Fruit fly (Drosophila melanogaster) whole organism, wandering third instar larva: Measurements from ENCODE around the gene CG5521.

Experiments used
- Abd-B ChIP-seq: fragments of >200 bp; optimal IDR thresholded peaks from 2 replicates; lab custom pipeline; 2017; ENCODE audit warnings: missing biosample characterization, missing genetic modification characterization
- CG32264 ChIP-seq: fragments of 200-800 bp; sonication (Bioruptor generic); optimal IDR thresholded peaks from 2 replicates; lab custom pipeline; 2016; ENCODE audit warnings: missing biosample characterization, missing genetic modification characterization
- CG9705 ChIP-seq: fragments of 200-800 bp; sonication (Bioruptor generic); optimal IDR thresholded peaks from 2 replicates; lab custom pipeline; 2018; ENCODE audit warnings: missing biosample characterization, mild to moderate bottlenecking, missing genetic modification characterization
- CrebA ChIP-seq: fragments of 200-800 bp; sonication (Bioruptor generic); optimal IDR thresholded peaks from 2 replicates; lab custom pipeline; 2016; ENCODE audit warnings: missing biosample characterization, mild to moderate bottlenecking, missing genetic modification characterization, borderline replicate concordance
- Dif ChIP-seq: fragments of 200-275, 200-300 bp; sonication (Bioruptor generic); optimal IDR thresholded peaks from 2 replicates; lab custom pipeline; 2018; ENCODE audit warnings: missing biosample characterization, missing genetic modification characterization; ENCODE audit not compliant: partially characterized antibody
- HLH106 ChIP-seq: fragments of 200-800 bp; optimal IDR thresholded peaks from 3 replicates; lab custom pipeline; 2019; ENCODE audit warnings: missing biosample characterization, mild to moderate bottlenecking, missing genetic modification characterization, moderate library complexity
- Hnf4 ChIP-seq: fragments of 200-800 bp; sonication (Bioruptor generic); optimal IDR thresholded peaks from 2 replicates; lab custom pipeline; 2016; ENCODE audit warnings: missing biosample characterization, mild to moderate bottlenecking, missing genetic modification characterization
- Hr78 ChIP-seq: fragments of >200 bp; optimal IDR thresholded peaks from 2 replicates; lab custom pipeline; 2017; ENCODE audit warnings: missing biosample characterization, missing genetic modification characterization
- Hr83 ChIP-seq: fragments of 200-300 bp; sonication (Bioruptor generic); optimal IDR thresholded peaks from 2 replicates; lab custom pipeline; 2016; ENCODE audit warnings: missing biosample characterization, mild to moderate bottlenecking, missing genetic modification characterization, moderate library complexity; ENCODE audit not compliant: poor library complexity, severe bottlenecking
- Jra ChIP-seq: sonication (Bioruptor generic); optimal IDR thresholded peaks from 2 replicates; lab custom pipeline; 2016; ENCODE audit warnings: missing biosample characterization, missing genetic modification characterization
- Myc ChIP-seq: fragments of >200 bp; optimal IDR thresholded peaks from 2 replicates; lab custom pipeline; 2017
- N ChIP-seq: fragments of >200 bp; optimal IDR thresholded peaks from 2 replicates; lab custom pipeline; 2018; ENCODE audit warnings: missing biosample characterization, missing external identifiers, missing genetic modification characterization
- OdsH ChIP-seq: fragments of 200-800 bp; sonication (Bioruptor generic); optimal IDR thresholded peaks from 2 replicates; lab custom pipeline; 2016; ENCODE audit warnings: missing biosample characterization, mild to moderate bottlenecking, missing genetic modification characterization
- Rel ChIP-seq, 2 experiments: fragments of 200-800 bp; sonication (Bioruptor generic) in 1 of 2; optimal IDR thresholded peaks; 2 replicates in 1 of 2; 3 replicates in 1 of 2; lab custom pipeline; 2016 to 2019; ENCODE audit warnings: mild to moderate bottlenecking in 2 of 2, missing biosample characterization in 2 of 2, missing genetic modification characterization in 2 of 2, moderate library complexity in 1 of 2
- Vsx2 ChIP-seq: fragments of 200-300, 225-300 bp; sonication (Bioruptor generic); optimal IDR thresholded peaks from 2 replicates; lab custom pipeline; 2018; ENCODE audit warnings: missing biosample characterization, missing genetic modification characterization; ENCODE audit not compliant: partially characterized antibody
- br ChIP-seq: fragments of 200-800 bp; sonication (Bioruptor generic); optimal IDR thresholded peaks from 2 replicates; lab custom pipeline; 2016; ENCODE audit warnings: missing biosample characterization, missing genetic modification characterization
- brk ChIP-seq: fragments of 200-800 bp; sonication (Bioruptor generic); optimal IDR thresholded peaks from 2 replicates; lab custom pipeline; 2016; ENCODE audit warnings: missing biosample characterization, mild to moderate bottlenecking, missing genetic modification characterization
- dl ChIP-seq, 2 experiments: fragments of 175-275, 200-275 bp in 1 of 2; fragments of 200-275 bp in 1 of 2; sonication (Bioruptor generic); optimal IDR thresholded peaks; lab custom pipeline; 2018; ENCODE audit warnings: mild to moderate bottlenecking in 2 of 2, missing biosample characterization in 2 of 2, missing genetic modification characterization in 2 of 2, moderate library complexity in 2 of 2; ENCODE audit not compliant: partially characterized antibody in 2 of 2, insufficient read depth in 1 of 2
- dmrt93B ChIP-seq: fragments of 200-800 bp; sonication (Bioruptor generic); optimal IDR thresholded peaks from 2 replicates; lab custom pipeline; 2018; ENCODE audit warnings: missing biosample characterization, mild to moderate bottlenecking, missing genetic modification characterization
- dsf ChIP-seq: sonication (Bioruptor generic); optimal IDR thresholded peaks from 2 replicates; lab custom pipeline; 2016; ENCODE audit warnings: missing biosample characterization, missing genetic modification characterization, borderline replicate concordance
- ey ChIP-seq: fragments of 200-800 bp; sonication (Bioruptor generic); optimal IDR thresholded peaks from 2 replicates; lab custom pipeline; 2016; ENCODE audit warnings: missing biosample characterization, missing genetic modification characterization
- h ChIP-seq: fragments of 200-800 bp; sonication (Bioruptor generic); optimal IDR thresholded peaks from 3 replicates; lab custom pipeline; 2016; ENCODE audit warnings: missing biosample characterization, mild to moderate bottlenecking, missing genetic modification characterization
- lola ChIP-seq: fragments of >200 bp; optimal IDR thresholded peaks from 2 replicates; lab custom pipeline; 2017; ENCODE audit warnings: missing biosample characterization, missing genetic modification characterization
- psq ChIP-seq: fragments of 200-800 bp; sonication (Bioruptor generic); optimal IDR thresholded peaks from 3 replicates; lab custom pipeline; 2017; ENCODE audit warnings: missing biosample characterization, mild to moderate bottlenecking, missing genetic modification characterization, moderate library complexity
- rgr ChIP-seq: fragments of 200-800 bp; sonication (Bioruptor generic); optimal IDR thresholded peaks from 3 replicates; lab custom pipeline; 2016; ENCODE audit warnings: missing biosample characterization, mild to moderate bottlenecking, missing genetic modification characterization
- sage ChIP-seq: fragments of 200-800 bp; sonication (Bioruptor generic); optimal IDR thresholded peaks from 2 replicates; lab custom pipeline; 2016; ENCODE audit warnings: missing biosample characterization, mild to moderate bottlenecking, missing genetic modification characterization
- sv ChIP-seq: fragments of 200-800 bp; sonication (Bioruptor generic); optimal IDR thresholded peaks from 3 replicates; lab custom pipeline; 2016; ENCODE audit warnings: missing biosample characterization, missing genetic modification characterization
- tai ChIP-seq: sonication (Bioruptor generic); optimal IDR thresholded peaks from 2 replicates; lab custom pipeline; 2016; ENCODE audit warnings: missing biosample characterization, missing genetic modification characterization
- usp ChIP-seq: fragments of >200 bp; optimal IDR thresholded peaks from 2 replicates; lab custom pipeline; 2017; ENCODE audit warnings: missing biosample characterization, missing genetic modification characterization

The CG5521 gene

dm6 chr3R:26933885-26934284 is 32.8 kb upstream of the CG5521 start:
- TF ChIP-seq h (GFP tag; lab: Kevin White, UChicago) = no peak
- TF ChIP-seq Hr83 (GFP tag; lab: Kevin White, UChicago) = no peak
- TF ChIP-seq brk (GFP tag; lab: Kevin White, UChicago) = no peak

DNA sequence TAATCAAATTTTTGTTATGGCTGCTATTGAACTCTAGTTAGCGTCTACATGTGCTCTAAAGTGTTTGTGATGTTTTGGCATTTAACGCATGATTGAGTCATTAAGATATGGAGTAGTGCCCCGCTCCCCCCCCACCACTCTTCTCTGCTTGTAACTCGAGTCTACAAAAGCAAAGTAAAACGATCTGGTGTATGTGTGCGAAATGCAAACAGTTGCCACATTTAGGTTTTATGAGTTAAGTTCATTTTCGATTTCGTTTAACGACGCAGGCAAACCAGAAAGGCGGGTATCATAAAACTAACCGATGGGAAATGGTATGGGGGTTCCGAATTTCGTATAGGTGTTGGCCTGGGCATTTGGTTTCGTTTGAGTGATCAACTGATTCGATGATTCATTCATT is 32.2 kb upstream of the CG5521 start:
- TF ChIP-seq Abd-B (no peak), CG9705 (no peak), dsf (GFP tag; lab: Kevin White, UChicago) (no peak), OdsH (GFP tag; lab: Kevin White, UChicago) (no peak), tai (no peak), Hr78 (GFP tag; lab: Kevin White, UChicago) (no peak), psq (no peak), h (GFP tag; lab: Kevin White, UChicago) (no peak), usp (no peak), HLH106 (no peak), CG32264 (GFP tag; lab: Kevin White, UChicago) (no peak)

DNA sequence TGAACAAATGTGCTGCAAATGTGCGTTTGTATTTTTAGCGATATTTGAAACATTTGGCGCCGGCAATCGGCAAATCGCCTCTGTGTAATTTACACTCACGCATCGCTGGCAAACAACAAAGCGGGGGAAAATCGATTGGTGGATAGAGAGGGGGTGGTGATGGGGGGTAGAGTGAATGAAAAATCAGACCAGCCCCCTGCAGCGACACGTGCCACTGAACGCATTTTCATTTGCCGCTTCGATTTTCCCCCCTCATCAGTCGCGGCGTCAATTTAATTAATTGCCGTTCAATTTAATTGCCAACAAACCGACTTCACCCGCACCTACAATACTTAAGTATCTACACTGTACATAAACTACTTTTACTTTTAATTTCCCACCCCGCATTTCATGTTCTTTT is 31.3 kb upstream of the CG5521 start:
- TF ChIP-seq CrebA (no peak), brk (GFP tag; lab: Kevin White, UChicago) (no peak), Vsx2 (GFP tag; lab: Kevin White, UChicago) (no peak), usp (no peak)

DNA sequence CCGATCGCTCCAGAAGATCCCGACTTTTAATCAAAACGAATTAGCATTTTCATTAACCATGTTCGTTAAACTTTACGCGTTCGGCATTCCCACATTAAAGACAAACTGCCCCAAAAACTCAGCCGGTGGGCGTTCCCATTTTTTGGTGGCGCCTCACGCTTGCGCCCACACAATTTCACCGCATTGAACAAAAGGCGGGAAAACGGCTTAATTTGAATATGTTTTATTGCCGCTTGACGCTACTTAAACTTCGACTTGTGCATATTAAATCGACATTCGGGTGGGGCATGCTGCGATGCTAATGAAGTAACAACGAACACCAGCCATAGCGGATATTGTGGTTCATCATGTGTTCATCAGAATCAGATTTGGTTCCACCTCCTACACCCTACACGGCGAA is 30.2 kb upstream of the CG5521 start:
- TF ChIP-seq Jra (no peak), dl (GFP tag; optimal IDR thresholded peaks at IDR 0.05; lab: Kevin White, UChicago; ENCODE audit: insufficient read depth in 1 of 2, partially characterized antibody in 2 of 2) (no peak), rgr (GFP tag; lab: Kevin White, UChicago) (no peak), sv (no peak), Myc (no peak), Hnf4 (GFP tag; lab: Kevin White, UChicago) (no peak)

DNA sequence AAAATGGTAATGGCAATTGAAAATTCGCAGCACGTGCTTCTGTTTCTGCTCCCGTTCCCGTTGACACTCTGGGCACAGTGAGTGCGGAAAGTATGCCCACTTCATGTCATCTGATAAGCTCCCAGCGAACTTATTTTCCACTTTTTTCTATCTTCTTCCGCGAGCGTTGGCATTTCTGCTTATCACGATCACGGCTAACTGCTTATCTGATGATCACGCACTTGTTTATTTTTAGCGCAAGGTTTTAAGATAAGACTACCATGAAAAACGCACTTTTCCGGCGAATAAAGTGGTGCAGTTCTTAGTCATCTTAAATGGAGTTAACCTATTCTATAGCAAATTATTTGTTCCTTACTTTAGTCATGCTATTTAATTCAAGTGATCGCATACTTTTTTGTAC is 29.3 kb upstream of the CG5521 start:
- peak; percentile 14 for TF ChIP-seq dmrt93B
- no peak for TF ChIP-seq N (GFP tag; lab: Kevin White, UChicago)
- peak; percentile 24 for TF ChIP-seq HLH106
- TF ChIP-seq ey (GFP tag; lab: Kevin White, UChicago) = peak; percentile 40

DNA sequence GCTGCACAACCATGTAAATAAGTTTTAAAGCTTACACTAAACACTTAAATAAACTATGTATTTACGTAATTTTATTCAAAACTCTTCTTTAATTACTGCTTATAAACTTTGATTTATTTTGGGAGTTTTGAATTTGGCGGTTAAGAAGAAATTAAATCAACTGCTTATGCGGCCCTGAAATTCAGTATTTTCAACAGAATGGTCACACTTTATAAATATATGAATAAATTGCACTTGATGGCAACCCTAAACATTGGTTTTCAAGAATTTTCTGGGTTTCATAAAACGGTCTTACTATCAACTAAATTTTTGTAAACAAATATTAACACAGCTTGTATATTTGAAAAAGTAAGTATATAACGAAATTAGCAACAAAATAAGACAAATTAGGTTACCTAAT is 21.5 kb upstream of the CG5521 start, which contains the start of gene CG14252:
TSS of gene CG14252 (plus strand) at position 302 of the 400 bp plus-strand sequence.
- TF ChIP-seq h (GFP tag; lab: Kevin White, UChicago) (no peak), N (GFP tag; lab: Kevin White, UChicago) (no peak), br (GFP tag; lab: Kevin White, UChicago) (no peak), Dif (GFP tag; lab: Kevin White, UChicago) (no peak), ey (GFP tag; lab: Kevin White, UChicago) (no peak), lola (GFP tag; lab: Kevin White, UChicago) (no peak), Rel (GFP tag; optimal IDR thresholded peaks at IDR 0.05; lab: Kevin White, UChicago) (no peak), Rel (tag; optimal IDR thresholded peaks at IDR 0.05; lab: Kevin White, UChicago) (peak; percentile 34), Hnf4 (GFP tag; lab: Kevin White, UChicago) (peak; percentile 26), Abd-B (no peak), sage (GFP tag; lab: Kevin White, UChicago) (no peak), rgr (GFP tag; lab: Kevin White, UChicago) (no peak), Hr83 (GFP tag; lab: Kevin White, UChicago) (peak; percentile 36)
